Worm (Caenorhabditis elegans) whole organism, mixed stage, embryonic: ENCODE measurements around the gene noca-1.

Source experiments
- lsy-2 ChIP-seq: fragments of 150-350 bp; optimal IDR thresholded peaks from 2 replicates; lab custom pipeline; 2014; ENCODE audit warnings: missing biosample characterization, missing genetic modification characterization
- nhr-28 ChIP-seq: fragments of 150-350 bp; optimal IDR thresholded peaks from 2 replicates; lab custom pipeline; 2014; ENCODE audit warnings: missing biosample characterization, missing genetic modification characterization

DNA sequence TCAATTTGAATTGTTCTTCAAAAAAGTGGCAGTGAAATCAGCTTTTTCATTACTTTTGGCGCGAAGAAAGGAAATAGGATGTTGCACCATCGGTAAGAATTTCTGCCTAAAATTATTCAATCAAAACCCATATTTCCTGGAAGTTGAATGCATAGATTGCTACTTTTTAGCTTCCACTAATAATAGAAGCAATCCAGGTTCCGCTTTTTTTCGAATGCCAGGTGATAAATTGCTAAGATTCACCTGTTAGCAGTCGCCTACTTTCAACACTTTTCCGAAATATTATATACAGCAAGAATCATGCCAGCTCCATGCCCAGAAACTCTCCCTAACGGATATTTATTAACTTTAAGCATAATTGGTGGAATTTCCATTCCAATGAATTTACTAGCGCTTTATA, 32.7 kb downstream of the noca-1 start, which contains the start of gene sri-6:
- TF ChIP-seq nhr-28 (no peak), lsy-2 (tag; lab: Kevin White, UChicago) (no peak)
